Fruit fly (Drosophila melanogaster) whole organism, embryonic: ENCODE data around the gene CCT7.

Source experiments
- B-H1 ChIP-seq: fragments of 200-800 bp; sonication (Bioruptor generic); IDR thresholded peaks from 3 replicates; pipeline ENCODE4 v1.3.6; 2022; ENCODE audit warnings: missing biosample characterization, missing genetic modification characterization
- CG10147 ChIP-seq: fragments of 200-800 bp; sonication (Bioruptor generic); optimal IDR thresholded peaks from 2 replicates; lab custom pipeline; 2019; ENCODE audit warnings: missing biosample characterization, mild to moderate bottlenecking, missing genetic modification characterization, moderate library complexity
- CG11247 ChIP-seq: fragments of 200-800 bp; sonication (Bioruptor generic); IDR thresholded peaks from 2 replicates; pipeline ENCODE4 v1.3.6; 2022; ENCODE audit warnings: missing biosample characterization, missing genetic modification characterization
- CG16815 ChIP-seq: fragments of 200-800 bp; sonication (Bioruptor generic); optimal IDR thresholded peaks from 3 replicates; lab custom pipeline; 2017; ENCODE audit warnings: missing biosample characterization, mild to moderate bottlenecking, missing genetic modification characterization
- CG2120 ChIP-seq: fragments of 200-800 bp; sonication (Bioruptor generic); optimal IDR thresholded peaks from 3 replicates; lab custom pipeline; 2016; ENCODE audit warnings: missing biosample characterization, missing genetic modification characterization
- CG3065 ChIP-seq: fragments of 200-800 bp; sonication (Bioruptor generic); optimal IDR thresholded peaks from 2 replicates; lab custom pipeline; 2016; ENCODE audit warnings: missing biosample characterization, missing genetic modification characterization
- CG32772 ChIP-seq: fragments of 200-800 bp; sonication (Bioruptor generic); IDR thresholded peaks from 2 replicates; pipeline ENCODE4 v1.3.6; 2022; ENCODE audit warnings: missing biosample characterization, missing genetic modification characterization
- CG33213 ChIP-seq: fragments of 200-800 bp; sonication (Bioruptor generic); optimal IDR thresholded peaks from 3 replicates; lab custom pipeline; 2016; ENCODE audit warnings: missing biosample characterization, missing genetic modification characterization
- CG3407 ChIP-seq: fragments of 200-800 bp; sonication (Bioruptor generic); optimal IDR thresholded peaks from 2 replicates; lab custom pipeline; 2018; ENCODE audit warnings: missing biosample characterization, mild to moderate bottlenecking, missing genetic modification characterization
- CG34224 ChIP-seq: fragments of 200-800 bp; sonication (Bioruptor generic); IDR thresholded peaks from 3 replicates; pipeline ENCODE4 v1.3.6; 2022; ENCODE audit warnings: missing biosample characterization, missing genetic modification characterization; ENCODE audit not compliant: partially characterized antibody
- CG34422 ChIP-seq: fragments of 200-800 bp; sonication (Bioruptor generic); IDR thresholded peaks from 3 replicates; pipeline ENCODE4 v1.3.6; 2022; ENCODE audit warnings: missing biosample characterization, missing genetic modification characterization
- CG3995 ChIP-seq: fragments of 200-800 bp; sonication (Bioruptor generic); optimal IDR thresholded peaks from 3 replicates; lab custom pipeline; 2016; ENCODE audit warnings: missing biosample characterization, missing genetic modification characterization
- CG4360 ChIP-seq: fragments of 200-800 bp; sonication (Bioruptor generic); IDR thresholded peaks from 2 replicates; pipeline ENCODE4 v1.3.6; 2022; ENCODE audit warnings: missing biosample characterization, missing genetic modification characterization
- CG5953 ChIP-seq: fragments of 200-800 bp; sonication (Bioruptor generic); IDR thresholded peaks from 2 replicates; pipeline ENCODE4 v1.3.6; 2022; ENCODE audit warnings: missing biosample characterization, missing genetic modification characterization
- CG6254 ChIP-seq: fragments of 200-800 bp; sonication (Bioruptor generic); optimal IDR thresholded peaks from 3 replicates; lab custom pipeline; 2017; ENCODE audit warnings: mild to moderate bottlenecking, missing biosample characterization, missing genetic modification reagents, missing genetic modification characterization
- CG6654 ChIP-seq: fragments of 200-800 bp; sonication (Bioruptor generic); optimal IDR thresholded peaks from 2 replicates; lab custom pipeline; 2017; ENCODE audit warnings: missing biosample characterization, mild to moderate bottlenecking, missing genetic modification characterization
- CG7786 ChIP-seq: fragments of 200-800 bp; sonication (Bioruptor generic); optimal IDR thresholded peaks from 2 replicates; lab custom pipeline; 2016; ENCODE audit warnings: missing biosample characterization, missing genetic modification characterization
- CG7987 ChIP-seq: fragments of 200-800 bp; sonication (Bioruptor generic); optimal IDR thresholded peaks from 2 replicates; lab custom pipeline; 2018; ENCODE audit warnings: missing biosample characterization, mild to moderate bottlenecking, missing genetic modification characterization, moderate library complexity
- CG8359 ChIP-seq: fragments of 200-800 bp; sonication (Bioruptor generic); optimal IDR thresholded peaks from 2 replicates; lab custom pipeline; 2017; ENCODE audit warnings: missing biosample characterization, mild to moderate bottlenecking, missing genetic modification characterization, borderline replicate concordance
- CG9609 ChIP-seq: fragments of 200-800 bp; sonication (Bioruptor generic); optimal IDR thresholded peaks from 3 replicates; lab custom pipeline; 2016; ENCODE audit warnings: missing biosample characterization, missing genetic modification characterization
- CrebB ChIP-seq: fragments of 200-800 bp; sonication (Bioruptor generic); optimal IDR thresholded peaks from 3 replicates; lab custom pipeline; 2018; ENCODE audit warnings: missing biosample characterization, mild to moderate bottlenecking, missing genetic modification characterization
- D19A ChIP-seq: fragments of 200-800 bp; optimal IDR thresholded peaks from 3 replicates; lab custom pipeline; 2019; ENCODE audit warnings: missing biosample characterization, mild to moderate bottlenecking, missing genetic modification characterization, moderate library complexity
- Dbx ChIP-seq: fragments of 200-800 bp; sonication (Bioruptor generic); IDR thresholded peaks from 3 replicates; pipeline ENCODE4 v1.3.6; 2022; ENCODE audit warnings: missing biosample characterization, missing genetic modification characterization
- E2f2 ChIP-seq: fragments of 200-800 bp; sonication (Bioruptor generic); IDR thresholded peaks from 2 replicates; pipeline ENCODE4 v1.3.6; 2022; ENCODE audit warnings: missing biosample characterization, missing genetic modification characterization
- GATAe ChIP-seq: fragments of 200-800 bp; sonication (Bioruptor generic); conservative IDR thresholded peaks from 2 replicates; pipeline ENCODE4 v1.3.6; 2022; ENCODE audit warnings: missing biosample characterization, missing genetic modification characterization
- HLH3B ChIP-seq: fragments of 200-800 bp; sonication (Bioruptor generic); IDR thresholded peaks from 2 replicates; pipeline ENCODE4 v1.3.6; 2022; ENCODE audit warnings: missing biosample characterization, missing genetic modification characterization
- Hmx ChIP-seq: fragments of 200-800 bp; sonication (Bioruptor generic); optimal IDR thresholded peaks from 2 replicates; lab custom pipeline; 2016; ENCODE audit warnings: missing biosample characterization, missing genetic modification characterization
- Hr39 ChIP-seq: fragments of >200 bp; optimal IDR thresholded peaks from 2 replicates; lab custom pipeline; 2017
- MBD-R2 ChIP-seq: fragments of 200-800 bp; sonication (Bioruptor generic); IDR thresholded peaks from 2 replicates; pipeline ENCODE4 v1.3.6; 2022; ENCODE audit warnings: missing biosample characterization, missing genetic modification characterization
- Meics ChIP-seq: fragments of 200-800 bp; sonication (Bioruptor generic); optimal IDR thresholded peaks from 2 replicates; lab custom pipeline; 2017; ENCODE audit warnings: missing biosample characterization, mild to moderate bottlenecking, missing genetic modification characterization
- Mrtf ChIP-seq: fragments of 200-800 bp; sonication (Bioruptor generic); IDR thresholded peaks from 3 replicates; pipeline ENCODE4 v1.3.6; 2022; ENCODE audit warnings: missing biosample characterization, missing genetic modification characterization
- Poxn ChIP-seq: fragments of 200-800 bp; sonication (Bioruptor generic); IDR thresholded peaks from 2 replicates; pipeline ENCODE4 v1.3.6; 2022; ENCODE audit warnings: missing biosample characterization, missing genetic modification characterization
- Tbp ChIP-seq: fragments of >200 bp; optimal IDR thresholded peaks from 2 replicates; lab custom pipeline; 2018; ENCODE audit warnings: missing biosample characterization, missing genetic modification characterization
- ap ChIP-seq: fragments of 200-800 bp; sonication (Bioruptor generic); IDR thresholded peaks from 2 replicates; pipeline ENCODE4 v1.3.6; 2022; ENCODE audit warnings: missing biosample characterization, missing genetic modification characterization
- ase ChIP-seq: fragments of 200-800 bp; sonication (Bioruptor generic); IDR thresholded peaks from 3 replicates; pipeline ENCODE4 v1.3.6; 2022; ENCODE audit warnings: missing biosample characterization, missing genetic modification characterization
- bbx ChIP-seq: fragments of 200-800 bp; sonication (Bioruptor generic); IDR thresholded peaks from 2 replicates; pipeline ENCODE4 v1.3.6; 2022; ENCODE audit warnings: missing biosample characterization, missing genetic modification characterization; ENCODE audit not compliant: partially characterized antibody
- bowl ChIP-seq: fragments of 200-800 bp; sonication (Bioruptor generic); IDR thresholded peaks from 2 replicates; pipeline ENCODE4 v1.3.6; 2022; ENCODE audit warnings: missing biosample characterization, missing genetic modification characterization
- cad ChIP-seq: fragments of >200 bp; optimal IDR thresholded peaks from 2 replicates; lab custom pipeline; 2017; ENCODE audit warnings: missing biosample characterization, missing genetic modification characterization
- corto ChIP-seq: fragments of 200-800 bp; sonication (Bioruptor generic); optimal IDR thresholded peaks from 2 replicates; lab custom pipeline; 2016; ENCODE audit warnings: missing biosample characterization, mild to moderate bottlenecking, missing genetic modification characterization, moderate library complexity
- disco-r ChIP-seq: fragments of 200-800 bp; sonication (Bioruptor generic); optimal IDR thresholded peaks from 2 replicates; lab custom pipeline; 2016; ENCODE audit warnings: missing biosample characterization, missing genetic modification characterization
- exex ChIP-seq: fragments of 200-800 bp; sonication (Bioruptor generic); optimal IDR thresholded peaks from 4 replicates; lab custom pipeline; 2018; ENCODE audit warnings: missing biosample characterization, mild to moderate bottlenecking, missing genetic modification characterization, moderate library complexity
- fd102C ChIP-seq: fragments of 200-800 bp; sonication (Bioruptor generic); optimal IDR thresholded peaks from 2 replicates; lab custom pipeline; 2018; ENCODE audit warnings: missing biosample characterization, mild to moderate bottlenecking, missing genetic modification characterization, moderate library complexity
- gt ChIP-seq: fragments of 200-800 bp; sonication (Bioruptor generic); IDR thresholded peaks from 2 replicates; pipeline ENCODE4 v1.3.6; 2022; ENCODE audit warnings: missing biosample characterization, missing genetic modification characterization
- hkb ChIP-seq, 2 experiments: fragments of 200-800 bp in 1 of 2; fragments of >200 bp in 1 of 2; sonication (Bioruptor generic) in 1 of 2; IDR thresholded peaks in 1 of 2; optimal IDR thresholded peaks in 1 of 2; 2 replicates each; pipeline versions ENCODE4 v1.3.6 to Lab custom; 2017 to 2022; ENCODE audit warnings: missing biosample characterization in 1 of 2, missing genetic modification characterization in 1 of 2
- jumu ChIP-seq: fragments of 200-800 bp; sonication (Bioruptor generic); optimal IDR thresholded peaks from 3 replicates; lab custom pipeline; 2016; ENCODE audit warnings: missing biosample characterization, missing genetic modification characterization
- lmd ChIP-seq: fragments of 200-800 bp; sonication (Bioruptor generic); IDR thresholded peaks from 2 replicates; pipeline ENCODE4 v1.3.6; 2022; ENCODE audit warnings: missing biosample characterization, missing genetic modification characterization
- luna ChIP-seq: fragments of 200-800 bp; sonication (Bioruptor generic); optimal IDR thresholded peaks from 2 replicates; lab custom pipeline; 2016; ENCODE audit warnings: missing biosample characterization, missing genetic modification characterization
- nom ChIP-seq: fragments of 200-800 bp; sonication (Bioruptor generic); optimal IDR thresholded peaks from 2 replicates; lab custom pipeline; 2017; ENCODE audit warnings: missing biosample characterization, missing genetic modification characterization, mild to moderate bottlenecking, moderate library complexity, missing genetic modification reagents
- zfh1 ChIP-seq: fragments of 200-800 bp; sonication (Bioruptor generic); IDR thresholded peaks from 3 replicates; pipeline ENCODE4 v1.3.6; 2022; ENCODE audit warnings: missing biosample characterization, missing genetic modification characterization

The CCT7 gene

DNA sequence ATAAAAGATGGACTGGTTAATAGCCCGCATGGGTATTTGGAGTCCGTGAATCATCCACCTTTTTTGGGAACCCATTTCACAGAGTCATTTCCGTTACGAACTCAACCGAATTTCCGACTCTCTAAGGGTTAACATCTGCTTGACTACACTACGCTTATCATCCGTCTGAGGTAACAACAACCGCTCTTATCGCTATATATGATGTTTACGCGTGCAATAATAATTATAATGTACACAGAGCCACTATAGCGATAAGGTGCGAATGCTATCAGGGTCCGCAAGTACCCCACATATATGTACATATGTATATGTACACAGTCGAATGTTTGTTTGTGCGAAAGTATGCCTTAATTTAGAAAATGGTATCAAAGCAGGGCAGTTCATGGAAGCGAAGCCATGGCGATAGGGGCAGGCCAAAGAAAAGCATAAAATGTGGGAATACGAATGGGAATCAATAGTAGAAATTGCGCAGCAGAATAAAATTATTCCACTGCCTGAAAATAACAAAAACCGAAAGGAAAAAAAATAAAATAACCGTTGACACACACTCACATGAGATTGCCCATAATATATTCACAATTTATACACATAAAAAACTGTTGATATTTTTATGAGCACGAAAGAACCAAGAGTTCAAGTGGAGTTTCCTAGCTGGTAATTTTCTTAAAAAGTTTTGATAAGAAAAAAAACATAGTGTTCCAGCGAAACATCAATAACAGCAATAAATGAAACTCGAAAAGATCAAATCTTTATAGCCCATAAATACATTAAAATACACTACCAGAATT, 9.2 kb downstream of the CCT7 start (continued):
- peak; percentile 67 for TF ChIP-seq bowl (GFP tag; lab: Robert Waterston, UW)
- TF ChIP-seq Poxn (GFP tag; lab: Robert Waterston, UW), result no peak
- peak; percentile 84 for TF ChIP-seq nom (GFP tag; lab: Kevin White, UChicago)
- peak; percentile 92 for TF ChIP-seq CG8359 (GFP tag; lab: Kevin White, UChicago)
- peak; percentile 0 for TF ChIP-seq CG10147 (GFP tag; lab: Kevin White, UChicago)
- peak; percentile 71 for TF ChIP-seq CG3065 (GFP tag; lab: Kevin White, UChicago)
- peak; percentile 99 for TF ChIP-seq exex
- TF ChIP-seq corto (GFP tag; lab: Kevin White, UChicago), result peak; percentile 10
- TF ChIP-seq lmd (GFP tag; lab: Robert Waterston, UW), result peak; percentile 64; the same call in 1 of the 2 replicates
- TF ChIP-seq E2f2 (GFP tag; lab: Robert Waterston, UW), result peak; percentile 54; the same call in 1 of the 2 replicates
- peak; percentile 72 for TF ChIP-seq CG4360 (GFP tag; lab: Robert Waterston, UW)
- no peak for TF ChIP-seq CG34224
- TF ChIP-seq ase (GFP tag; lab: Robert Waterston, UW), result peak; percentile 61; the same call in 2 of the 3 replicates
- TF ChIP-seq GATAe, result peak; percentile 76
- TF ChIP-seq Dbx (GFP tag; lab: Robert Waterston, UW), result peak; percentile 74
- TF ChIP-seq CG11247 (GFP tag; lab: Robert Waterston, UW), result peak; percentile 35; the same call in 1 of the 2 replicates
- peak; percentile 66 for TF ChIP-seq zfh1 (GFP tag; lab: Robert Waterston, UW)
- peak; percentile 27; the same call in 1 of the 2 replicates for TF ChIP-seq ap (GFP tag; lab: Robert Waterston, UW)
- peak; percentile 39 for TF ChIP-seq CG9609 (GFP tag; lab: Kevin White, UChicago)
- peak; percentile 33; the same call in 1 of the 3 replicates for TF ChIP-seq CG34422 (GFP tag; lab: Robert Waterston, UW)
- peak; percentile 80 for TF ChIP-seq disco-r (GFP tag; lab: Kevin White, UChicago)
- peak; percentile 97 for TF ChIP-seq CrebB (tag; lab: Kevin White, UChicago)
- TF ChIP-seq CG16815 (GFP tag; lab: Kevin White, UChicago), result no peak
- TF ChIP-seq jumu (GFP tag; lab: Kevin White, UChicago), result peak; percentile 38
- peak; percentile 81 for TF ChIP-seq CG6254 (GFP tag; lab: Kevin White, UChicago)
- peak; percentile 14 for TF ChIP-seq luna
- TF ChIP-seq CG2120, result peak; percentile 64
- peak; percentile 29 for TF ChIP-seq CG3995 (GFP tag; lab: Kevin White, UChicago)
- peak; percentile 47 for TF ChIP-seq B-H1
- peak; percentile 68 for TF ChIP-seq CG7786 (GFP tag; lab: Kevin White, UChicago)
- peak; percentile 19 for TF ChIP-seq CG6654 (GFP tag; lab: Kevin White, UChicago)
- TF ChIP-seq CG3407 (GFP tag; lab: Kevin White, UChicago), result peak; percentile 93
- no peak for TF ChIP-seq gt (GFP tag; lab: Robert Waterston, UW)
- peak; percentile 99 for TF ChIP-seq CG7987 (GFP tag; lab: Kevin White, UChicago)
- TF ChIP-seq CG32772 (GFP tag; lab: Robert Waterston, UW), result peak; percentile 60
- no peak for TF ChIP-seq Hmx (GFP tag; lab: Kevin White, UChicago)
- peak; percentile 74; the same call in 1 of the 2 replicates for TF ChIP-seq HLH3B (GFP tag; lab: Robert Waterston, UW)
- peak; percentile 52; the same call in 1 of the 3 replicates for TF ChIP-seq Mrtf (GFP tag; lab: Robert Waterston, UW)
- peak; percentile 76 for TF ChIP-seq CG5953
- TF ChIP-seq fd102C (GFP tag; lab: Kevin White, UChicago), result peak; percentile 86
- TF ChIP-seq cad (GFP tag; lab: Kevin White, UChicago), result no peak
- no peak for TF ChIP-seq Tbp (GFP tag; lab: Kevin White, UChicago)
- peak; percentile 59 for TF ChIP-seq D19A (tag; lab: Kevin White, UChicago)
- TF ChIP-seq hkb (optimal IDR thresholded peaks at IDR 0.05; lab: Kevin White, UChicago), result no peak
- peak; percentile 89 for TF ChIP-seq hkb (GFP tag; IDR thresholded peaks at IDR 0.05; lab: Robert Waterston, UW)
- TF ChIP-seq CG33213 (GFP tag; lab: Kevin White, UChicago), result peak; percentile 84
- no peak for TF ChIP-seq Hr39 (lab: Kevin White, UChicago)
- peak; percentile 72 for TF ChIP-seq Meics (GFP tag; lab: Kevin White, UChicago)
- TF ChIP-seq bbx (GFP tag; lab: Robert Waterston, UW), result no peak
- TF ChIP-seq MBD-R2, result peak; percentile 47; the same call in 1 of the 2 replicates
